Fruit fly (Drosophila melanogaster) whole organism, embryonic: ENCODE data around the gene Cyp303a1.

Experiments
- Atf-2 ChIP-seq: fragments of 200-800 bp; sonication (Bioruptor generic); optimal IDR thresholded peaks from 2 replicates; lab custom pipeline; 2016; ENCODE audit warnings: missing biosample characterization, missing genetic modification characterization
- CG10267 ChIP-seq: fragments of 200-800 bp; sonication (Bioruptor generic); optimal IDR thresholded peaks from 2 replicates; lab custom pipeline; 2018; ENCODE audit warnings: missing biosample characterization, mild to moderate bottlenecking, missing genetic modification characterization, moderate library complexity
- CG11456 ChIP-seq: fragments of 200-800 bp; sonication (Bioruptor generic); IDR thresholded peaks from 3 replicates; pipeline ENCODE4 v1.3.6; 2022; ENCODE audit warnings: missing biosample characterization, missing genetic modification characterization
- CG1233 ChIP-seq: fragments of 200-800 bp; sonication (Bioruptor generic); optimal IDR thresholded peaks from 4 replicates; lab custom pipeline; 2018; ENCODE audit warnings: missing biosample characterization, mild to moderate bottlenecking, missing genetic modification characterization
- CG14710 ChIP-seq: fragments of 200-800 bp; sonication (Bioruptor generic); optimal IDR thresholded peaks from 3 replicates; lab custom pipeline; 2019; ENCODE audit warnings: missing biosample characterization, mild to moderate bottlenecking, missing genetic modification characterization, moderate library complexity
- CG17912 ChIP-seq: fragments of 200-800 bp; sonication (Bioruptor generic); optimal IDR thresholded peaks from 2 replicates; lab custom pipeline; 2018; ENCODE audit warnings: missing biosample characterization, mild to moderate bottlenecking, missing genetic modification characterization
- CG18619 ChIP-seq: fragments of 200-800 bp; sonication (Bioruptor generic); optimal IDR thresholded peaks from 3 replicates; lab custom pipeline; 2017; ENCODE audit warnings: missing biosample characterization, mild to moderate bottlenecking, missing genetic modification characterization
- CG18764 ChIP-seq: fragments of 200-800 bp; sonication (Bioruptor generic); optimal IDR thresholded peaks from 3 replicates; lab custom pipeline; 2016; ENCODE audit warnings: missing biosample characterization, missing genetic modification characterization
- CG2120 ChIP-seq: fragments of 200-800 bp; sonication (Bioruptor generic); optimal IDR thresholded peaks from 3 replicates; lab custom pipeline; 2016; ENCODE audit warnings: missing biosample characterization, missing genetic modification characterization
- CG3065 ChIP-seq: fragments of 200-800 bp; sonication (Bioruptor generic); optimal IDR thresholded peaks from 2 replicates; lab custom pipeline; 2016; ENCODE audit warnings: missing biosample characterization, missing genetic modification characterization
- CG3163 ChIP-seq: fragments of 200-800 bp; sonication (Bioruptor generic); optimal IDR thresholded peaks from 3 replicates; lab custom pipeline; 2016; ENCODE audit warnings: missing biosample characterization, missing genetic modification characterization
- CG32772 ChIP-seq: fragments of 200-800 bp; sonication (Bioruptor generic); IDR thresholded peaks from 2 replicates; pipeline ENCODE4 v1.3.6; 2022; ENCODE audit warnings: missing biosample characterization, missing genetic modification characterization
- CG4360 ChIP-seq: fragments of 200-800 bp; sonication (Bioruptor generic); IDR thresholded peaks from 2 replicates; pipeline ENCODE4 v1.3.6; 2022; ENCODE audit warnings: missing biosample characterization, missing genetic modification characterization
- CG6854 ChIP-seq: fragments of 200-800 bp; sonication (Bioruptor generic); optimal IDR thresholded peaks from 3 replicates; lab custom pipeline; 2017; ENCODE audit warnings: missing biosample characterization, mild to moderate bottlenecking, missing genetic modification characterization
- CG8281 ChIP-seq: fragments of 200-800 bp; sonication (Bioruptor generic); optimal IDR thresholded peaks from 2 replicates; lab custom pipeline; 2018; ENCODE audit warnings: missing biosample characterization, mild to moderate bottlenecking, missing genetic modification characterization, moderate library complexity
- D ChIP-seq, 2 experiments: fragments of 200-800 bp in 1 of 2; fragments of >200 bp in 1 of 2; sonication (Bioruptor generic) in 1 of 2; optimal IDR thresholded peaks; 2 replicates in 1 of 2; 3 replicates in 1 of 2; lab custom pipeline; 2017; ENCODE audit warnings: mild to moderate bottlenecking in 1 of 2, missing biosample characterization in 1 of 2, missing genetic modification characterization in 1 of 2, missing genetic modification reagents in 1 of 2
- D19B ChIP-seq: fragments of 200-800 bp; sonication (Bioruptor generic); optimal IDR thresholded peaks from 2 replicates; lab custom pipeline; 2017; ENCODE audit warnings: missing biosample characterization, mild to moderate bottlenecking, missing genetic modification characterization
- Drgx ChIP-seq: fragments of 200-800 bp; sonication (Bioruptor generic); IDR thresholded peaks from 2 replicates; pipeline ENCODE4 v1.3.6; 2022; ENCODE audit warnings: missing biosample characterization, missing genetic modification characterization
- Ets97D ChIP-seq: fragments of 200-800 bp; sonication (Bioruptor generic); optimal IDR thresholded peaks from 3 replicates; lab custom pipeline; 2016; ENCODE audit warnings: missing biosample characterization, missing genetic modification characterization
- HLHmδ ChIP-seq: fragments of 200-800 bp; sonication (Bioruptor generic); optimal IDR thresholded peaks from 2 replicates; lab custom pipeline; 2018; ENCODE audit warnings: missing biosample characterization, mild to moderate bottlenecking, missing genetic modification characterization, moderate library complexity
- MTF-1 ChIP-seq: fragments of 200-800 bp; sonication (Bioruptor generic); optimal IDR thresholded peaks from 2 replicates; lab custom pipeline; 2018; ENCODE audit warnings: missing biosample characterization, mild to moderate bottlenecking, missing genetic modification characterization, borderline replicate concordance
- Nf-YC ChIP-seq: fragments of 200-800 bp; optimal IDR thresholded peaks from 3 replicates; lab custom pipeline; 2019; ENCODE audit warnings: missing biosample characterization, mild to moderate bottlenecking, missing genetic modification characterization, moderate library complexity
- Opbp ChIP-seq: fragments of 200-800 bp; sonication (Bioruptor generic); IDR thresholded peaks from 3 replicates; pipeline ENCODE4 v1.3.6; 2022; ENCODE audit warnings: missing biosample characterization, missing genetic modification characterization; ENCODE audit not compliant: partially characterized antibody
- Pdp1 ChIP-seq, 2 experiments: fragments of 200-800 bp; sonication (Bioruptor generic); optimal IDR thresholded peaks; 3 replicates each; lab custom pipeline; 2016; ENCODE audit warnings: missing biosample characterization in 2 of 2, missing genetic modification characterization in 2 of 2, mild to moderate bottlenecking in 1 of 2, moderate library complexity in 1 of 2
- Rfx ChIP-seq: fragments of 200-800 bp; sonication (Bioruptor generic); IDR thresholded peaks from 2 replicates; pipeline ENCODE4 v1.3.6; 2022; ENCODE audit warnings: missing biosample characterization, missing genetic modification characterization
- Trl ChIP-seq, 3 experiments: fragments of >200 bp in 2 of 3; fragments of 200-800 bp in 1 of 3; sonication (Bioruptor generic) in 1 of 3; optimal IDR thresholded peaks; 2 replicates in 1 of 3; 3 replicates in 2 of 3; lab custom pipeline; 2016 to 2017; ENCODE audit warnings: missing biosample characterization in 1 of 3, missing genetic modification characterization in 1 of 3
- aop ChIP-seq: fragments of 200-800 bp; sonication (Bioruptor generic); IDR thresholded peaks from 2 replicates; pipeline ENCODE4 v1.3.6; 2022; ENCODE audit warnings: missing biosample characterization, missing genetic modification characterization
- bab2 ChIP-seq: fragments of 200-800 bp; sonication (Bioruptor generic); optimal IDR thresholded peaks from 2 replicates; lab custom pipeline; 2016; ENCODE audit warnings: missing biosample characterization, missing genetic modification characterization
- bsh ChIP-seq, 2 experiments: fragments of 200-800 bp; sonication (Bioruptor generic); optimal IDR thresholded peaks; 2 replicates each; lab custom pipeline; 2017 to 2018; ENCODE audit warnings: mild to moderate bottlenecking in 2 of 2, missing biosample characterization in 2 of 2, missing genetic modification characterization in 2 of 2, moderate library complexity in 1 of 2
- emc ChIP-seq: fragments of 200-800 bp; sonication (Bioruptor generic); optimal IDR thresholded peaks from 2 replicates; lab custom pipeline; 2016; ENCODE audit warnings: missing biosample characterization, missing genetic modification characterization
- fd3F ChIP-seq: fragments of 200-800 bp; sonication (Bioruptor generic); optimal IDR thresholded peaks from 2 replicates; lab custom pipeline; 2018; ENCODE audit warnings: missing biosample characterization, mild to moderate bottlenecking, missing genetic modification characterization, moderate library complexity
- fd96Cb ChIP-seq: fragments of 200-800 bp; sonication (Bioruptor generic); optimal IDR thresholded peaks from 2 replicates; lab custom pipeline; 2018; ENCODE audit warnings: missing biosample characterization, mild to moderate bottlenecking, missing genetic modification characterization, moderate library complexity
- ftz-f1 ChIP-seq: fragments of 200-800 bp; sonication (Bioruptor generic); optimal IDR thresholded peaks from 2 replicates; lab custom pipeline; 2016; ENCODE audit warnings: missing biosample characterization, missing genetic modification characterization
- grn ChIP-seq: fragments of 200-800 bp; sonication (Bioruptor generic); optimal IDR thresholded peaks from 3 replicates; lab custom pipeline; 2017; ENCODE audit warnings: missing biosample characterization, missing genetic modification characterization
- mirr ChIP-seq: fragments of 200-800 bp; sonication (Bioruptor generic); optimal IDR thresholded peaks from 3 replicates; lab custom pipeline; 2018; ENCODE audit warnings: missing biosample characterization, mild to moderate bottlenecking, missing genetic modification characterization
- pnt ChIP-seq: fragments of 200-800 bp; sonication (Bioruptor generic); optimal IDR thresholded peaks from 3 replicates; lab custom pipeline; 2016; ENCODE audit warnings: missing biosample characterization, missing genetic modification characterization
- prd ChIP-seq, 3 experiments: fragments of >200 bp in 2 of 3; fragments of 200-800 bp in 1 of 3; sonication (Bioruptor generic) in 1 of 3; optimal IDR thresholded peaks in 2 of 3; IDR thresholded peaks in 1 of 3; 2 replicates in 2 of 3; 3 replicates in 1 of 3; pipeline versions ENCODE4 v1.3.6 to Lab custom; 2017 to 2022; ENCODE audit warnings: missing biosample characterization in 1 of 3, missing genetic modification characterization in 1 of 3
- sc ChIP-seq, 3 experiments: fragments of >200 bp in 2 of 3; fragments of 200-800 bp in 1 of 3; sonication (Bioruptor generic) in 1 of 3; optimal IDR thresholded peaks; 2 replicates in 2 of 3; 3 replicates in 1 of 3; lab custom pipeline; 2017; ENCODE audit warnings: mild to moderate bottlenecking in 1 of 3, missing biosample characterization in 1 of 3, missing genetic modification characterization in 1 of 3, missing genetic modification reagents in 1 of 3
- sna ChIP-seq: fragments of 200-800 bp; sonication (Bioruptor generic); IDR thresholded peaks from 2 replicates; pipeline ENCODE4 v1.3.6; 2022; ENCODE audit warnings: missing biosample characterization, missing genetic modification characterization; ENCODE audit not compliant: partially characterized antibody
- sqz ChIP-seq: fragments of 200-800 bp; sonication (Bioruptor generic); optimal IDR thresholded peaks from 3 replicates; lab custom pipeline; 2018; ENCODE audit warnings: missing biosample characterization, mild to moderate bottlenecking, missing genetic modification characterization
- sug ChIP-seq: fragments of 200-800 bp; optimal IDR thresholded peaks from 2 replicates; lab custom pipeline; 2019; ENCODE audit warnings: missing biosample characterization, mild to moderate bottlenecking, missing genetic modification characterization, moderate library complexity
- tap ChIP-seq: fragments of 200-800 bp; optimal IDR thresholded peaks from 3 replicates; lab custom pipeline; 2019; ENCODE audit warnings: missing biosample characterization, mild to moderate bottlenecking, missing genetic modification characterization, moderate library complexity
- tgo ChIP-seq: fragments of 200-800 bp; sonication (Bioruptor generic); IDR thresholded peaks from 3 replicates; pipeline ENCODE4 v1.3.6; 2022; ENCODE audit warnings: missing biosample characterization, missing genetic modification characterization
- toy ChIP-seq: fragments of 200-800 bp; sonication (Bioruptor generic); IDR thresholded peaks from 2 replicates; pipeline ENCODE4 v1.3.6; 2022; ENCODE audit warnings: missing biosample characterization, missing genetic modification characterization
- tup ChIP-seq: fragments of 200-800 bp; sonication (Bioruptor generic); optimal IDR thresholded peaks from 2 replicates; lab custom pipeline; 2016; ENCODE audit warnings: missing biosample characterization, mild to moderate bottlenecking, missing genetic modification characterization, moderate library complexity
- usp ChIP-seq: fragments of >200 bp; optimal IDR thresholded peaks from 2 replicates; lab custom pipeline; 2017; ENCODE audit warnings: missing biosample characterization, missing genetic modification characterization
- zfh1 ChIP-seq: fragments of 200-800 bp; sonication (Bioruptor generic); IDR thresholded peaks from 3 replicates; pipeline ENCODE4 v1.3.6; 2022; ENCODE audit warnings: missing biosample characterization, missing genetic modification characterization

Gene Cyp303a1

dm6 chr2L:16255232-16256117 lies 38.5 kb upstream of the Cyp303a1 start (continued):
- TF ChIP-seq CG6854 (GFP tag; lab: Kevin White, UChicago): no peak
- TF ChIP-seq sqz (GFP tag; lab: Kevin White, UChicago): no peak
- no peak for TF ChIP-seq toy
- TF ChIP-seq emc: no peak
- TF ChIP-seq sc (optimal IDR thresholded peaks at IDR 0.05; lab: Kevin White, UChicago): no peak
- TF ChIP-seq sc (GFP tag; optimal IDR thresholded peaks at IDR 0.05; lab: Kevin White, UChicago): no peak
- TF ChIP-seq CG18619 (GFP tag; lab: Kevin White, UChicago): no peak
- no peak for TF ChIP-seq tgo
- TF ChIP-seq CG1233 (GFP tag; lab: Kevin White, UChicago): no peak
- TF ChIP-seq D19B (GFP tag; lab: Kevin White, UChicago): no peak
- no peak for TF ChIP-seq MTF-1
- TF ChIP-seq CG17912: no peak
- TF ChIP-seq fd3F: no peak
- no peak for TF ChIP-seq CG8281 (tag; lab: Kevin White, UChicago)
- no peak for TF ChIP-seq bsh (GFP tag; optimal IDR thresholded peaks at IDR 0.05; lab: Kevin White, UChicago)
- no peak for TF ChIP-seq fd96Cb (tag; lab: Kevin White, UChicago)
- no peak for TF ChIP-seq Ets97D (GFP tag; lab: Kevin White, UChicago)
- TF ChIP-seq CG4360: no peak
- TF ChIP-seq CG3163: no peak
- peak in 1 of 2 experiments; percentile 87 for TF ChIP-seq Pdp1 (GFP tag; optimal IDR thresholded peaks at IDR 0.05; lab: Kevin White, UChicago)
- peak; percentile 5 for TF ChIP-seq Nf-YC (tag; lab: Kevin White, UChicago)
- TF ChIP-seq usp (GFP tag; lab: Kevin White, UChicago): no peak
- peak in 1 of 2 experiments; percentile 35 for TF ChIP-seq Trl (optimal IDR thresholded peaks at IDR 0.05; lab: Kevin White, UChicago)
- no peak for TF ChIP-seq Trl (GFP tag; optimal IDR thresholded peaks at IDR 0.05; lab: Kevin White, UChicago)
- no peak for TF ChIP-seq CG3065
- no peak for TF ChIP-seq pnt (GFP tag; lab: Kevin White, UChicago)
- TF ChIP-seq aop (GFP tag; lab: Robert Waterston, UW): no peak
- no peak for TF ChIP-seq CG14710
- peak; percentile 65 for TF ChIP-seq grn (GFP tag; lab: Kevin White, UChicago)
- no peak for TF ChIP-seq sna (GFP tag; lab: Robert Waterston, UW)
- no peak for TF ChIP-seq HLHmδ (GFP tag; lab: Kevin White, UChicago)
- TF ChIP-seq CG32772 (GFP tag; lab: Robert Waterston, UW): no peak
- TF ChIP-seq Rfx (GFP tag; lab: Robert Waterston, UW): no peak
- TF ChIP-seq Atf-2: no peak
- TF ChIP-seq zfh1 (GFP tag; lab: Robert Waterston, UW): no peak
- no peak for TF ChIP-seq D (optimal IDR thresholded peaks at IDR 0.05; lab: Kevin White, UChicago)
- TF ChIP-seq D (GFP tag; optimal IDR thresholded peaks at IDR 0.05; lab: Kevin White, UChicago): no peak
- TF ChIP-seq sug (tag; lab: Kevin White, UChicago): peak; percentile 26
- no peak for TF ChIP-seq tup
- TF ChIP-seq CG11456 (GFP tag; lab: Robert Waterston, UW): no peak
- TF ChIP-seq prd (optimal IDR thresholded peaks at IDR 0.05; lab: Kevin White, UChicago): no peak
- TF ChIP-seq prd (GFP tag; IDR thresholded peaks at IDR 0.05; lab: Robert Waterston, UW): no peak
- peak; percentile 8 for TF ChIP-seq ftz-f1 (GFP tag; lab: Kevin White, UChicago)
- no peak for TF ChIP-seq bab2
- no peak for TF ChIP-seq Drgx
- TF ChIP-seq CG18764: no peak
- no peak for TF ChIP-seq CG2120 (GFP tag; lab: Kevin White, UChicago)
- TF ChIP-seq mirr (GFP tag; lab: Kevin White, UChicago): peak; percentile 95
- TF ChIP-seq tap (tag; lab: Kevin White, UChicago): no peak
- TF ChIP-seq Opbp (GFP tag; lab: Robert Waterston, UW): no peak
- no peak for TF ChIP-seq CG10267 (tag; lab: Kevin White, UChicago)
